Fruit fly (Drosophila melanogaster) Kc167 (cell line): Measurements from ENCODE around the gene CG9328.

Experiments used
- Myc ChIP-seq: fragments of >200 bp; optimal IDR thresholded peaks from 2 replicates; lab custom pipeline; 2017; ENCODE audit warnings: missing external identifiers
- Sin3A ChIP-seq: fragments of >200 bp; optimal IDR thresholded peaks from 2 replicates; lab custom pipeline; 2018; ENCODE audit warnings: missing external identifiers
- h ChIP-seq: fragments of >200 bp; optimal IDR thresholded peaks from 3 replicates; lab custom pipeline; 2018; ENCODE audit warnings: missing external identifiers
- insv ChIP-seq: fragments of >200 bp; optimal IDR thresholded peaks from 3 replicates; lab custom pipeline; 2018; ENCODE audit warnings: missing external identifiers
- psq ChIP-seq: fragments of >200 bp; optimal IDR thresholded peaks from 2 replicates; lab custom pipeline; 2017; ENCODE audit warnings: missing external identifiers
- ttk ChIP-seq: sonication (Bioruptor generic); optimal IDR thresholded peaks from 2 replicates; lab custom pipeline; 2017; ENCODE audit warnings: missing external identifiers

The CG9328 gene

DNA sequence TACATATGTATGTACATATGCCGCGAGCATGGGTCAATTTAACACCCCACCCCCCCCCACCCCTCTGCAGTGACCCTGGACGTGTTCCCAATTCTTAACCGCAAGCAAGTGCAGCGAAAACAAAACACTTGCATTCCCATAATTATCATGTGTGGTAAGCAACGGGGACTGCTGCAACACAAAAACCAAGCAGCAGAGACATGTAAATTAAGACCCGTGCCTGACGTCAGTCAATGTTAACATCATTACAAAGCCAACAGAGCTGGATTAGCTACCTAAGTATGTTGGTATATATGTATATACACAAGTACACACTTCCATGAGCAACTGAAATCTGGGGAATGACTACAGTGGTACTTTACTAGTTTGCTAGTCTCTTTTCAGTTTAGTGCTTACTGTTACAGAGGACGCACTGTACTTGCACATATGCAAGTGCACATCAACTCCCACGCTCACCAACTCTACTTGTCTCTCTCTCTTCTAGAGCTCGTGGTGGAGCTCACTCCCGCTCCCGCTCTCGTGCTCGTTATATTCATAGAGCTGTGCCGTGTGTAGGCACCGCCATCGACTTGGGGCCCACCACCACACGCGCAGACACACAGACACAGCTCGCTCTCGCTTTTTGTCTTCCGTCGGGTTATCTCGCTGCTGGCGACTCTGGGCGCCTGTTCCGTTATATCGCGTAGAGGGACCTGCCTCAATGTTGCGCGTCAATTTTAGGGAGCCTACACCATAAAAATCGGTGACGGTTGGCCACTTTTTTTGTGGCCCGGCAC is 23.9 kb downstream of the CG9328 start:
- TF ChIP-seq ttk (lab: Kevin White, UChicago) (no peak), insv (lab: Kevin White, UChicago) (no peak), Myc (lab: Kevin White, UChicago) (no peak)

DNA sequence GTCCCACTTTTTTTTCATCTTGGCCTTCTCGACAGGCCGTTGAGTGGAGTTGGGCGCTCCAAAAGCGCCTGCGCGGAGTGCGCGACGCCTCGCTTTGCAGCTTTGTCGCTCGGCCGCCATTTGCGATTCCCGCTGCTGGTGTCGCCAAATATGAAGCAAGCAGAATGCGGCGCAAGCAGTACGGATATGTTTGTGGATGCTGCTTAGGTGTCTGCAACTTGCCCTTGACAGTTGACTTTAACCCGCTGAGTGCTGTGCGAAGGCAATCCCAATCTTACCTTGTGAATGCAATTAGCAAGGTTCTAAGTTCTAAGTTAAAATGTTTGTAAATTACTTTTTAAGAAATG is 24.5 kb downstream of the CG9328 start:
- no peak for TF ChIP-seq insv (lab: Kevin White, UChicago)
- TF ChIP-seq Myc (lab: Kevin White, UChicago) = no peak

DNA sequence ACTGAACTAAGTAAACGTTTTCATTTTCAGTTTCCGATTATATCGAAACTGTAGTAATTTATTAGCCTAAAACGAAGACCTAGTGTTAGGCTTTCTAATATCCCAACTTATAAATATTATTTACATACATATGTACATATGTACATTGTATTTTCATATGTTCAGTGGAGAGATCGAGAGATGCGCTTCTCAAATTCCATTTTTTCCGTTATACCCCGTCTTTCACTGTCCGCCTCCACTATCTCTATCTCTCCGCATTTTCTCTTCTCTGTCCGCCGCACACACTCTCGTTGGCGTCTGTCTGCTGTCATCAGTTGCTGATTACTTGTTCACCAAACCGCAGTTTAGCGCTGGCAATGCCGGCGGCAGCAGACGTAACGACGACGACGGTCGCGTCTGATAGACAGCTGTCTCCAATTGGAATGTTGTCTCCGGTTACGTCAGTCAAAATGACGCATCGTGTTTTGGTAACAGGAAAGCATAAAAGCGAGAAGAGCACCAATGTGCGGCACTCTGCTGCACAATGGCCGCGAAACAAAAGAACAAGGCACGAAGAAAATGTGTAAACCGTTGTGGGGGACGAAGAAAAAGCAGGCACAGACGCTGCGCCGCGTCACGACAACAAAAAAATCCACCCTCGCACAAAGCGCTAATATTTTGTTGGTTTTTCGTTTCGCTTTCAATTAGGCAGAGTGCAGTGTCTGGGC is 25.1 kb downstream of the CG9328 start, which contains the start of gene CG9331:
Gene CG9331, plus strand, starts transcription at position 340 of the 707 bp plus-strand sequence.
- no peak for TF ChIP-seq insv (lab: Kevin White, UChicago)
- no peak for TF ChIP-seq ttk (lab: Kevin White, UChicago)
- TF ChIP-seq h (lab: Kevin White, UChicago) = no peak
- no peak for TF ChIP-seq Myc (lab: Kevin White, UChicago)
- no peak for TF ChIP-seq psq (lab: Kevin White, UChicago)
- no peak for TF ChIP-seq Sin3A (lab: Kevin White, UChicago)

DNA sequence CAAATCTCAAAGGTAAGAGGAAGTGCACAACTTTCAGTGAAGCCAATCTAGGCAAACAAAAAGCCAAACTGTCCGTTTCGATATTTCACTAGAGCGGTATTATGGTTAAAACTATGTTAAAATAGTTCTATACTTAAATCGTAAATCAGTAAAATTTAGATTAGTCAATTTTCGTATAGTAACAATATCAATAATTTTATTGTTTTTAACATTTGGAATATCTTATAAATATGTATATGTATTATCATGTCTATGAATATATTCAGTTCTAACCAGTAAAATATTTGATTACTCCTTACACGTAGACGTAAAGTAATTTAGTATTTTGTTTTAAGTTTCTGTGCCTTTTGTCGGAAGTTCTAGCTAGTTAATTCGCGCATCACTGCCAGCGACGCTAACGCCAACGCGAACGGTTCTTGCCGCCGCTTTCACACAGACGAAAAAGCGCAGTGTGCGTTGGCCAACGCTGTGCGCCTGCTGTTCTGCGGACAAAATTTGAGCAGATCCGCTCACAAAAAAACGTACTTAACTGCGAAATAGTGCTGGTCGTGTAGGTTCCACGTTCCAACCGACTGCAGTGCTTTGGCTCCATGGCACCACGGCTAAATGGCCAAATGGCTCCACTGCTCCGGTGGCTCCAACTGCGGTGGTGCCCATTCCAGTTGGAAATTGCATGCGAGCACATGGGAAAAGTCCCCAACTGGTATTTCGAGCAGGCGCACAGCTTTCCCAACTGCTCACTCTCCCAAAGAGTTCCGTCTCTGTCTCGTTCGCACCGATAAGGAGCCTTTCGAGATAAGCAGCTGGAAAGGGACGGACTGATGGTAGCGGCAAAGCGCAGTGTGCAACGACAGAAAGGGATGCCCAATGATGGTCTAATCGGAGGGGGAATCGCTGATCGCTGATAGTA is 25.9 kb downstream of the CG9328 start:
- TF ChIP-seq ttk (lab: Kevin White, UChicago) = no peak
- no peak for TF ChIP-seq insv (lab: Kevin White, UChicago)
- no peak for TF ChIP-seq Sin3A (lab: Kevin White, UChicago)
- TF ChIP-seq h (lab: Kevin White, UChicago) = no peak
- no peak for TF ChIP-seq psq (lab: Kevin White, UChicago)
- TF ChIP-seq Myc (lab: Kevin White, UChicago) = no peak

DNA sequence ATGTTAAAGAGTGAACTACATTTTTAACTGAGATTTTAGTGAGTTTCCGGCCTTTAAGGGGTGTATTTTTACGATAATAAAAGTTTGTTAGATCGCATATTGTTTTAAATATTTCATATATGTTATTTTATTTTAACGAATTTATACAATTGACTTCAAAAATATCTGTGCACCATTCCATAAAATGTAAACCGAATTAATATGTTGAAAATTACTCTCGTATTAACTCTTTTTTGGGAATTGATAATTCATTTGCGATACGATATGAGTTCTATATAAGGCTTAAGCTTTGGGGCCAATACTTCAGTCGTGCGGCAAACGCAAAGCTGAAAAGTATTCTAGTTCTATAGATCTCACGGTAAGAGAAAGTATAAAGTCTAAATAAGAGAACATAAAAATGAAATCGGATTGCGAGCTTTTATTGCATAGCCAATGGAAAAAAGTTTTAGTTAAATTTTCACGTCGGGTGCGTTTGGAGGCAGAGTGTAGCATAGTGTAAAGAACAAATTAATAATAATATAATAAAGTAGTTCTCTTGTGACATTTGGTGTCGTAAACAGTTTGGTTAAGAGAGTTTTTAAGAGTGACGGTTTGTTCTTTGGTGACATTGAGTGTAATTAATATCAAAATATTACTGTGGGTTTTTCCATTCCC is 26.7 kb downstream of the CG9328 start:
- TF ChIP-seq psq (lab: Kevin White, UChicago) = no peak
- TF ChIP-seq Sin3A (lab: Kevin White, UChicago) = no peak

DNA sequence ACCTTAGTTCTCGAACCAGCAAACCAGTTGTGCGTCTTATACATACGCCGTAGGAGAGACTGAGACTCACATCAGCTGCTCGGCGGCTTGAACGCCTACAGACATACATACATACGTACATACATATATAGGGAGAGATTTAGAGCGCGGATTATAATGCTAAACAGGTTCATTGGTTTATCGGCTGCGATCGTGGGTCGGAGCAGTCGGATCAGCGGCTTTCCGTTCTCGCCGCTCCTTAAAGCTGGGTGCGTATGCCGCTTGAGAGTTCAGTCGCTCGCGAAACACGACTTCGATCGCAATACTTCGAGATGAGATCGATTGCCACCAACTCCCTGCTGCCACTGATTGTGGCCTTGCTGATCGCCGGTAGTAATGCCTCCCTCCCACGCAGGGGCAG is 27.8 kb downstream of the CG9328 start:
- no peak for TF ChIP-seq psq (lab: Kevin White, UChicago)
- TF ChIP-seq Myc (lab: Kevin White, UChicago) = no peak
- TF ChIP-seq insv (lab: Kevin White, UChicago) = no peak
- no peak for TF ChIP-seq Sin3A (lab: Kevin White, UChicago)
- TF ChIP-seq ttk (lab: Kevin White, UChicago) = no peak
- no peak for TF ChIP-seq h (lab: Kevin White, UChicago)

DNA sequence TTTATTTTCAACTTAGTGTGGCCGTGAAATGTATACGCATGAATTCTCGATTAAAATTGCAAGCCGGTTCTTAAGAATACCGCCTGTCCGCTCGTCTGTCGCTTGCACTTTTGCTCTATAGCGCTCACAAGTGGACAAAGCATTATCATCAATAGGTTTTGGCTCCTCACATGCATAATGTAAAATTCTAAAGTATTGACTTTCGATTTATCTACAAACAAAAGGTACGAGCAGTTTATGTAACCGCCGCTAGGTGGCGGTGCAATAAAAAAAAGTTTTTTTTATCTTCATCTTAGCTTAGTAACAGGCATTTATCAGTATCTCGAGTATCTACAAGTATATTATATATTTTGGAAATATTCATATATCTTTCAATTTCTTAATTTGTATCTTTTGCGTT is 28.7 kb downstream of the CG9328 start:
- TF ChIP-seq Sin3A (lab: Kevin White, UChicago) (no peak), ttk (lab: Kevin White, UChicago) (no peak), insv (lab: Kevin White, UChicago) (no peak), Myc (lab: Kevin White, UChicago) (no peak), psq (lab: Kevin White, UChicago) (no peak), h (lab: Kevin White, UChicago) (no peak)

DNA sequence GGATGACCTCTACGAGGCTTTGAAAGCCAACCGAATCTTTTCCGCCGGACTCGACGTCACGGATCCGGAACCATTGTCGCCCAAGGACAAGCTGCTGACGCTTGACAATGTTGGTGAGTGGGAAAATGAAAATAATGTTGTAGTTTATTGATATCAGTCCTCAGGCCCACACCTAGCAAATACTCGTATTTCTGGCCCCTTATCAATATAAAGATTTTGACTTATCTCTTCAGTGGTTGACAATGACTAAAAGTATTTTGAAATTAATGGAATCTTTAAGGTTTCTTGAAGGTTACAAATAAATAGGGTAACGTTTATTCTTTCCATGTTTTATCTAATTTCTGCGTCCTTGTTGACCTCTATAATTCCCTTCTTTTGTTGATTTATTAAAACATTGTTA is 29.5 kb downstream of the CG9328 start:
- TF ChIP-seq h (lab: Kevin White, UChicago) = no peak
- TF ChIP-seq Myc (lab: Kevin White, UChicago) = no peak
- no peak for TF ChIP-seq Sin3A (lab: Kevin White, UChicago)
- no peak for TF ChIP-seq ttk (lab: Kevin White, UChicago)
- TF ChIP-seq insv (lab: Kevin White, UChicago) = no peak
- no peak for TF ChIP-seq psq (lab: Kevin White, UChicago)

DNA sequence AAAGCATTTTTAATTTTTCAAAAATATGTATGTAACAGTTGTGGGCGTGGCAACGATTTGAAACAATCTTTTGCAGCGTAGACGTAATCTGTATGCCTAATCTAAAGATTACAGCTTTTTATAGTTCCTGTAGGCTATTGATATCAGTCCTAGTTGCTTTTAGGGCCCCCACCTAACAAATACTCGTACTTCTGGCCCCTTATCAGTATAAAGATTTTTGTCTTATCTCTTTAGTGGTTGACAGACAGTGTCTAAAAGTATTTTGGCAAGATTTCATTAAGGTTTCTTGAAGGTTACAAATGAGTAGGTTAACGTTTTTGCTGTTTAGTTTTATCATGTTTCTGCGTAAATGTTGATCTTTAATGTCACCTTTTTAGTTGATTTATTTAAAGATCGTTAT is 31.2 kb downstream of the CG9328 start:
- TF ChIP-seq insv (lab: Kevin White, UChicago) (no peak), Sin3A (lab: Kevin White, UChicago) (no peak), h (lab: Kevin White, UChicago) (no peak), ttk (lab: Kevin White, UChicago) (no peak), psq (lab: Kevin White, UChicago) (no peak), Myc (lab: Kevin White, UChicago) (no peak)

DNA sequence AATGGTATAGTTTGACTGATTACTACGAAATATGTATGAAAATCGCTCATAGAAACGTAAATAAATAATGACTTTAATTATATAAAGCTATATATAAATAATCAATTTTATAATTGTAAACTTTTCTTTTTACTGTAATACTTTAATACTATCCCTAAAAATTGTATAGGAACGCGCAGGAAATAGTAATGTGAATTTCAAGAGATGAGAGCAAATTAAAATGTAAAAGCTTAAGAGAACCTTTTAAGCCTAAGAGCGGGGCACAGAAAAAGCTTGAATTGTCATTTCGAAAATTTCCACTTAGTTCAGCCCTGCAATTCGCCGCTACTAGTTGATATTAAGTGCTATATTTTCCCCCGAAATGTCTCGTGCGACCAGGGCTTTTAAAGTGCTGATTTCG is 31.8 kb downstream of the CG9328 start, which contains the start of gene CG31673:
Gene CG31673, plus strand, starts transcription at position 301 of the 400 bp plus-strand sequence.
- no peak for TF ChIP-seq Myc (lab: Kevin White, UChicago)
- TF ChIP-seq psq (lab: Kevin White, UChicago) = no peak
- TF ChIP-seq h (lab: Kevin White, UChicago) = no peak
- no peak for TF ChIP-seq Sin3A (lab: Kevin White, UChicago)
- TF ChIP-seq ttk (lab: Kevin White, UChicago) = no peak
